Fruit fly (Drosophila melanogaster) whole organism, embryonic: ENCODE data around the gene pico.

Source experiments
- Atf6 ChIP-seq: fragments of 200-800 bp; sonication (Bioruptor generic); IDR thresholded peaks from 2 replicates; pipeline ENCODE4 v1.3.6; 2022; ENCODE audit warnings: missing biosample characterization, missing genetic modification characterization
- BtbVII ChIP-seq: fragments of 200-800 bp; sonication (Bioruptor generic); optimal IDR thresholded peaks from 3 replicates; lab custom pipeline; 2017; ENCODE audit warnings: missing biosample characterization, mild to moderate bottlenecking, missing genetic modification characterization
- CG11456 ChIP-seq: fragments of 200-800 bp; sonication (Bioruptor generic); IDR thresholded peaks from 3 replicates; pipeline ENCODE4 v1.3.6; 2022; ENCODE audit warnings: missing biosample characterization, missing genetic modification characterization
- CG11695 ChIP-seq: fragments of 200-800 bp; sonication (Bioruptor generic); IDR thresholded peaks from 3 replicates; pipeline ENCODE4 v1.3.6; 2022; ENCODE audit warnings: missing biosample characterization, missing genetic modification characterization
- CG14050 ChIP-seq: fragments of 200-800 bp; sonication (Bioruptor generic); IDR thresholded peaks from 3 replicates; pipeline ENCODE4 v1.3.6; 2022; ENCODE audit warnings: missing biosample characterization, missing genetic modification characterization
- CG15514 ChIP-seq: fragments of 200-800 bp; sonication (Bioruptor generic); optimal IDR thresholded peaks from 3 replicates; lab custom pipeline; 2017; ENCODE audit warnings: missing biosample characterization, missing genetic modification characterization, mild to moderate bottlenecking, moderate library complexity, missing genetic modification reagents
- CG17328 ChIP-seq: fragments of 200-800 bp; sonication (Bioruptor generic); IDR thresholded peaks from 2 replicates; pipeline ENCODE4 v1.3.6; 2022; ENCODE audit warnings: missing biosample characterization, missing genetic modification characterization
- CG17361 ChIP-seq: fragments of 200-800 bp; sonication (Bioruptor generic); IDR thresholded peaks from 3 replicates; pipeline ENCODE4 v1.3.6; 2022; ENCODE audit warnings: missing biosample characterization, missing genetic modification characterization
- CG18262 ChIP-seq: fragments of 200-800 bp; optimal IDR thresholded peaks from 3 replicates; lab custom pipeline; 2019; ENCODE audit warnings: missing biosample characterization, mild to moderate bottlenecking, missing genetic modification characterization, moderate library complexity
- CG18764 ChIP-seq: fragments of 200-800 bp; sonication (Bioruptor generic); optimal IDR thresholded peaks from 3 replicates; lab custom pipeline; 2016; ENCODE audit warnings: missing biosample characterization, missing genetic modification characterization
- CG2116 ChIP-seq: fragments of 200-800 bp; sonication (Bioruptor generic); optimal IDR thresholded peaks from 3 replicates; lab custom pipeline; 2018; ENCODE audit warnings: missing biosample characterization, mild to moderate bottlenecking, missing genetic modification characterization
- CG2678 ChIP-seq: fragments of 200-800 bp; sonication (Bioruptor generic); optimal IDR thresholded peaks from 3 replicates; lab custom pipeline; 2019; ENCODE audit warnings: missing biosample characterization, mild to moderate bottlenecking, missing genetic modification characterization, moderate library complexity
- CG30431 ChIP-seq: fragments of 200-800 bp; sonication (Bioruptor generic); optimal IDR thresholded peaks from 2 replicates; lab custom pipeline; 2017; ENCODE audit warnings: missing biosample characterization, missing genetic modification characterization
- CG3281 ChIP-seq: fragments of 200-800 bp; sonication (Bioruptor generic); optimal IDR thresholded peaks from 3 replicates; lab custom pipeline; 2017; ENCODE audit warnings: missing biosample characterization, mild to moderate bottlenecking, missing genetic modification characterization
- CG3407 ChIP-seq: fragments of 200-800 bp; sonication (Bioruptor generic); optimal IDR thresholded peaks from 2 replicates; lab custom pipeline; 2018; ENCODE audit warnings: missing biosample characterization, mild to moderate bottlenecking, missing genetic modification characterization
- CG3726 ChIP-seq: fragments of 200-800 bp; sonication (Bioruptor generic); IDR thresholded peaks from 3 replicates; pipeline ENCODE4, ENCODE4 v1.3.6; 2022; ENCODE audit warnings: missing biosample characterization, missing genetic modification characterization
- CG4424 ChIP-seq: fragments of 200-800 bp; sonication (Bioruptor generic); optimal IDR thresholded peaks from 3 replicates; lab custom pipeline; 2016; ENCODE audit warnings: missing biosample characterization, missing genetic modification characterization
- CG7271 ChIP-seq: fragments of 200-800 bp; sonication (Bioruptor generic); optimal IDR thresholded peaks from 2 replicates; lab custom pipeline; 2018; ENCODE audit warnings: missing biosample characterization, mild to moderate bottlenecking, missing genetic modification characterization, moderate library complexity
- CG7357 ChIP-seq: fragments of 200-800 bp; sonication (Bioruptor generic); IDR thresholded peaks from 3 replicates; pipeline ENCODE4 v1.3.6; 2022; ENCODE audit warnings: missing biosample characterization, missing genetic modification characterization
- CG7839 ChIP-seq: fragments of 200-800 bp; sonication (Bioruptor generic); optimal IDR thresholded peaks from 3 replicates; lab custom pipeline; 2018; ENCODE audit warnings: missing biosample characterization, mild to moderate bottlenecking, missing genetic modification characterization, moderate library complexity
- CG7963 ChIP-seq: fragments of 200-800 bp; sonication (Bioruptor generic); IDR thresholded peaks from 3 replicates; pipeline ENCODE4 v1.3.6; 2022; ENCODE audit warnings: missing biosample characterization, missing genetic modification characterization; ENCODE audit not compliant: partially characterized antibody
- CG8478 ChIP-seq: fragments of >200 bp; optimal IDR thresholded peaks from 2 replicates; lab custom pipeline; 2018
- Dbx ChIP-seq: fragments of 200-800 bp; sonication (Bioruptor generic); IDR thresholded peaks from 3 replicates; pipeline ENCODE4 v1.3.6; 2022; ENCODE audit warnings: missing biosample characterization, missing genetic modification characterization
- Dip2 ChIP-seq: fragments of 200-800 bp; sonication (Bioruptor generic); IDR thresholded peaks from 2 replicates; pipeline ENCODE4 v1.3.6; 2022; ENCODE audit warnings: missing biosample characterization, missing genetic modification characterization
- GATAe ChIP-seq: fragments of 200-800 bp; sonication (Bioruptor generic); conservative IDR thresholded peaks from 2 replicates; pipeline ENCODE4 v1.3.6; 2022; ENCODE audit warnings: missing biosample characterization, missing genetic modification characterization
- Kr ChIP-seq: fragments of 200-800 bp; sonication (Bioruptor generic); optimal IDR thresholded peaks from 2 replicates; lab custom pipeline; 2017; ENCODE audit warnings: missing biosample characterization, mild to moderate bottlenecking, missing genetic modification characterization
- Mes4 ChIP-seq: fragments of 200-800 bp; sonication (Bioruptor generic); optimal IDR thresholded peaks from 2 replicates; lab custom pipeline; 2016; ENCODE audit warnings: missing biosample characterization, missing genetic modification characterization
- Poxn ChIP-seq: fragments of 200-800 bp; sonication (Bioruptor generic); IDR thresholded peaks from 2 replicates; pipeline ENCODE4 v1.3.6; 2022; ENCODE audit warnings: missing biosample characterization, missing genetic modification characterization
- Sox102F ChIP-seq: fragments of 200-800 bp; sonication (Bioruptor generic); optimal IDR thresholded peaks from 2 replicates; lab custom pipeline; 2018; ENCODE audit warnings: missing biosample characterization, mild to moderate bottlenecking, missing genetic modification characterization, moderate library complexity
- Sry-δ ChIP-seq: fragments of 200-800 bp; sonication (Bioruptor generic); optimal IDR thresholded peaks from 2 replicates; lab custom pipeline; 2016; ENCODE audit warnings: missing biosample characterization, missing genetic modification characterization
- Ssrp ChIP-seq: fragments of 200-800 bp; sonication (Bioruptor generic); optimal IDR thresholded peaks from 2 replicates; lab custom pipeline; 2018; ENCODE audit warnings: missing biosample characterization, mild to moderate bottlenecking, missing genetic modification characterization, moderate library complexity
- Vsx1 ChIP-seq: fragments of 200-800 bp; sonication (Bioruptor generic); optimal IDR thresholded peaks from 2 replicates; lab custom pipeline; 2017; ENCODE audit warnings: missing biosample characterization, mild to moderate bottlenecking, missing genetic modification characterization, missing genetic modification reagents
- caup ChIP-seq: fragments of 200-800 bp; sonication (Bioruptor generic); optimal IDR thresholded peaks from 3 replicates; lab custom pipeline; 2017; ENCODE audit warnings: missing biosample characterization, mild to moderate bottlenecking, missing genetic modification characterization, moderate library complexity; ENCODE audit not compliant: severe bottlenecking
- dm ChIP-seq: fragments of 200-800 bp; sonication (Bioruptor generic); optimal IDR thresholded peaks from 3 replicates; lab custom pipeline; 2016; ENCODE audit warnings: missing biosample characterization, missing genetic modification characterization
- ewg ChIP-seq: fragments of 200-800 bp; sonication (Bioruptor generic); optimal IDR thresholded peaks from 3 replicates; lab custom pipeline; 2017; ENCODE audit warnings: mild to moderate bottlenecking, missing biosample characterization, missing genetic modification reagents, missing genetic modification characterization
- gcm2 ChIP-seq: fragments of 200-800 bp; sonication (Bioruptor generic); optimal IDR thresholded peaks from 2 replicates; lab custom pipeline; 2016; ENCODE audit warnings: missing biosample characterization, missing genetic modification characterization
- hbn ChIP-seq: fragments of 200-800 bp; sonication (Bioruptor generic); IDR thresholded peaks from 2 replicates; pipeline ENCODE4 v1.3.6; 2022; ENCODE audit warnings: missing biosample characterization, missing genetic modification characterization; ENCODE audit not compliant: partially characterized antibody
- kni ChIP-seq: fragments of 200-800 bp; sonication (Bioruptor generic); optimal IDR thresholded peaks from 3 replicates; lab custom pipeline; 2017; ENCODE audit warnings: mild to moderate bottlenecking, missing biosample characterization, missing genetic modification reagents, missing genetic modification characterization
- lab ChIP-seq: fragments of 200-800 bp; sonication (Bioruptor generic); optimal IDR thresholded peaks from 3 replicates; lab custom pipeline; 2017; ENCODE audit warnings: missing biosample characterization, missing genetic modification characterization, mild to moderate bottlenecking, moderate library complexity, missing genetic modification reagents
- lbe ChIP-seq: fragments of 200-800 bp; sonication (Bioruptor generic); optimal IDR thresholded peaks from 2 replicates; lab custom pipeline; 2016; ENCODE audit warnings: missing biosample characterization, mild to moderate bottlenecking, missing genetic modification characterization
- onecut ChIP-seq: fragments of 200-800 bp; sonication (Bioruptor generic); IDR thresholded peaks from 2 replicates; pipeline ENCODE4 v1.3.6; 2022; ENCODE audit warnings: missing biosample characterization, missing genetic modification characterization
- psq ChIP-seq: fragments of 200-800 bp; sonication (Bioruptor generic); optimal IDR thresholded peaks from 2 replicates; lab custom pipeline; 2017; ENCODE audit warnings: missing biosample characterization, missing genetic modification characterization
- run ChIP-seq: fragments of 200-800 bp; sonication (Bioruptor generic); optimal IDR thresholded peaks from 3 replicates; lab custom pipeline; 2018; ENCODE audit warnings: missing biosample characterization, mild to moderate bottlenecking, missing genetic modification characterization
- sqz ChIP-seq: fragments of 200-800 bp; sonication (Bioruptor generic); optimal IDR thresholded peaks from 3 replicates; lab custom pipeline; 2018; ENCODE audit warnings: missing biosample characterization, mild to moderate bottlenecking, missing genetic modification characterization
- tin ChIP-seq: fragments of 200-800 bp; sonication (Bioruptor generic); optimal IDR thresholded peaks from 3 replicates; lab custom pipeline; 2016; ENCODE audit warnings: missing biosample characterization, missing genetic modification characterization
- tna ChIP-seq: fragments of 200-800 bp; sonication (Bioruptor generic); IDR thresholded peaks from 2 replicates; pipeline ENCODE4 v1.3.6; 2022; ENCODE audit warnings: missing biosample characterization, missing genetic modification characterization; ENCODE audit not compliant: partially characterized antibody
- unpg ChIP-seq: fragments of 200-800 bp; sonication (Bioruptor generic); optimal IDR thresholded peaks from 3 replicates; lab custom pipeline; 2018; ENCODE audit warnings: missing biosample characterization, mild to moderate bottlenecking, missing genetic modification characterization, moderate library complexity

Gene pico

dm6 chrX:19784875-19785274 is 67.0 kb downstream of the pico start (continued):
- TF ChIP-seq CG4424 (GFP tag; lab: Kevin White, UChicago) = peak; percentile 10
- TF ChIP-seq unpg (GFP tag; lab: Kevin White, UChicago) = peak; percentile 35
- peak; percentile 28 for TF ChIP-seq CG2678
- TF ChIP-seq CG7963 (GFP tag; lab: Robert Waterston, UW) = no peak
- TF ChIP-seq gcm2 (GFP tag; lab: Kevin White, UChicago) = no peak
- no peak for TF ChIP-seq Kr (GFP tag; lab: Kevin White, UChicago)
- no peak for TF ChIP-seq run (tag; lab: Kevin White, UChicago)
- TF ChIP-seq Poxn (GFP tag; lab: Robert Waterston, UW) = no peak
- TF ChIP-seq Dbx (GFP tag; lab: Robert Waterston, UW) = no peak
- no peak for TF ChIP-seq lab (GFP tag; lab: Kevin White, UChicago)
- no peak for TF ChIP-seq CG3281 (GFP tag; lab: Kevin White, UChicago)
- no peak for TF ChIP-seq hbn (GFP tag; lab: Robert Waterston, UW)
- TF ChIP-seq GATAe (GFP tag; lab: Robert Waterston, UW) = no peak
- no peak for TF ChIP-seq lbe (GFP tag; lab: Kevin White, UChicago)
- peak; percentile 55 for TF ChIP-seq CG7839
- TF ChIP-seq Vsx1 (GFP tag; lab: Kevin White, UChicago) = no peak
- no peak for TF ChIP-seq CG15514 (GFP tag; lab: Kevin White, UChicago)
- TF ChIP-seq CG30431 = no peak
- TF ChIP-seq Atf6 (GFP tag; lab: Robert Waterston, UW) = no peak
- TF ChIP-seq tna (GFP tag; lab: Robert Waterston, UW) = no peak
- no peak for TF ChIP-seq Mes4 (GFP tag; lab: Kevin White, UChicago)
- 0 out of 3 replicates have a peak, but pooled peaks have one; percentile 31 for TF ChIP-seq CG17361 (GFP tag; lab: Robert Waterston, UW)
- no peak for TF ChIP-seq CG18764 (GFP tag; lab: Kevin White, UChicago)
- TF ChIP-seq sqz (GFP tag; lab: Kevin White, UChicago) = no peak
- TF ChIP-seq dm (GFP tag; lab: Kevin White, UChicago) = no peak
- no peak for TF ChIP-seq kni (GFP tag; lab: Kevin White, UChicago)
- TF ChIP-seq CG2116 (GFP tag; lab: Kevin White, UChicago) = no peak
- no peak for TF ChIP-seq tin
- TF ChIP-seq Sry-δ (GFP tag; lab: Kevin White, UChicago) = no peak
- TF ChIP-seq CG17328 (GFP tag; lab: Robert Waterston, UW) = no peak
- TF ChIP-seq BtbVII (GFP tag; lab: Kevin White, UChicago) = no peak
- TF ChIP-seq CG3726 (GFP tag; lab: Robert Waterston, UW) = no peak
- TF ChIP-seq CG18262 = peak; percentile 56
- TF ChIP-seq CG8478 (lab: Kevin White, UChicago) = no peak
- TF ChIP-seq CG14050 = no peak
- no peak for TF ChIP-seq CG11695
- TF ChIP-seq caup (GFP tag; lab: Kevin White, UChicago) = no peak
- TF ChIP-seq CG7357 (GFP tag; lab: Robert Waterston, UW) = 0 out of 3 replicates have a peak, but pooled peaks have one; percentile 21
- no peak for TF ChIP-seq CG3407
- peak; percentile 22 for TF ChIP-seq Ssrp (tag; lab: Kevin White, UChicago)
- TF ChIP-seq onecut (GFP tag; lab: Robert Waterston, UW) = no peak
- TF ChIP-seq Dip2 (GFP tag; lab: Robert Waterston, UW) = no peak
- TF ChIP-seq Sox102F (GFP tag; lab: Kevin White, UChicago) = peak; percentile 55
- TF ChIP-seq CG11456 (GFP tag; lab: Robert Waterston, UW) = no peak
- no peak for TF ChIP-seq psq (GFP tag; lab: Kevin White, UChicago)
- TF ChIP-seq ewg (GFP tag; lab: Kevin White, UChicago) = peak; percentile 27
- TF ChIP-seq CG7271 (tag; lab: Kevin White, UChicago) = no peak
